Worm (Caenorhabditis elegans): ENCODE data around the gene vit-4.

DNA sequence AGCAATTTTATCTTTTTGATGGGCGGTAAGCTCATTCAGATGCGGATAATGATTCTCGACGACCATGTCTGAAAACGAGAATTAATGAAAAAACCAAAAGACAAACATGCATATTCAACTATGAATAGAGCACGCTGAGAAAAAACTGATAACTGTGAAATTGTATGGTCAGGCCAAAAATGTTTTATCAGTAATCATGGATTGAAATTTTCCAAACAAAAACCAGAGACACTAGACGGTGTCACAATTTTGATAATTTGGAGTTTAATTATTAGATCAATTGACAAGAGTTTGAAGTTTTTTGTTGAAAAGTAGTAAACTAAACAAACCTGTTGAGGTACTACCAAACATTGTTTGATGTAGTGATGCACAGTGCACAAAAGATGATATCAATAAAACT is 36.6 kb upstream of the vit-4 start, which contains the start of gene cgr-1:
- TF ChIP-seq ceh-18 (tag; optimal IDR thresholded peaks at IDR 0.05) = no peak
- no peak for TF ChIP-seq ama-1 (optimal IDR thresholded peaks at IDR 0.05)
- TF ChIP-seq ceh-48 (tag; optimal IDR thresholded peaks at IDR 0.05) = no peak
- TF ChIP-seq gmeb-2 (tag; optimal IDR thresholded peaks at IDR 0.05) = no peak
- no peak for TF ChIP-seq unc-55 (GFP tag; optimal IDR thresholded peaks at IDR 0.05)

All from whole organism, late embryonic.